Fruit fly (Drosophila melanogaster) whole organism, embryonic: ENCODE results near the gene CG43221.
A peak's percentile ranks its signal among the peaks of the same experiment; 100 is the strongest.

ENCODE experiments used
- Ada2b ChIP-seq: fragments of 200-800 bp; sonication (Bioruptor generic); IDR thresholded peaks from 2 replicates; pipeline ENCODE4 v1.3.6; 2022; ENCODE audit warnings: missing biosample characterization, missing genetic modification characterization
- Bteb2 ChIP-seq: fragments of 200-800 bp; sonication (Bioruptor generic); optimal IDR thresholded peaks from 2 replicates; lab custom pipeline; 2016; ENCODE audit warnings: missing biosample characterization, missing genetic modification characterization
- CG12391 ChIP-seq: fragments of 200-800 bp; sonication (Bioruptor generic); optimal IDR thresholded peaks from 3 replicates; lab custom pipeline; 2018; ENCODE audit warnings: missing biosample characterization, mild to moderate bottlenecking, missing genetic modification characterization, moderate library complexity
- CG13123 ChIP-seq: fragments of 200-800 bp; sonication (Bioruptor generic); optimal IDR thresholded peaks from 2 replicates; lab custom pipeline; 2016; ENCODE audit warnings: missing biosample characterization, missing genetic modification characterization
- CG13624 ChIP-seq: fragments of 200-800 bp; sonication (Bioruptor generic); optimal IDR thresholded peaks from 2 replicates; lab custom pipeline; 2016; ENCODE audit warnings: missing biosample characterization, missing genetic modification characterization
- CG14050 ChIP-seq: fragments of 200-800 bp; sonication (Bioruptor generic); IDR thresholded peaks from 3 replicates; pipeline ENCODE4 v1.3.6; 2022; ENCODE audit warnings: missing biosample characterization, missing genetic modification characterization
- CG1602 ChIP-seq: fragments of 200-800 bp; sonication (Bioruptor generic); optimal IDR thresholded peaks from 3 replicates; lab custom pipeline; 2016; ENCODE audit warnings: missing biosample characterization, missing genetic modification characterization
- CG1603 ChIP-seq: fragments of 200-800 bp; sonication (Bioruptor generic); optimal IDR thresholded peaks from 2 replicates; lab custom pipeline; 2019; ENCODE audit warnings: missing biosample characterization, mild to moderate bottlenecking, missing genetic modification characterization, moderate library complexity
- Drgx ChIP-seq: fragments of 200-800 bp; sonication (Bioruptor generic); IDR thresholded peaks from 2 replicates; pipeline ENCODE4 v1.3.6; 2022; ENCODE audit warnings: missing biosample characterization, missing genetic modification characterization
- Ets65A ChIP-seq: fragments of 200-800 bp; sonication (Bioruptor generic); peaks from one replicate; lab custom pipeline; 2016; ENCODE audit warnings: missing biosample characterization, missing genetic modification characterization
- GATAe ChIP-seq: fragments of 200-800 bp; sonication (Bioruptor generic); conservative IDR thresholded peaks from 2 replicates; pipeline ENCODE4 v1.3.6; 2022; ENCODE audit warnings: missing biosample characterization, missing genetic modification characterization
- HHEX ChIP-seq: fragments of 200-800 bp; sonication (Bioruptor generic); optimal IDR thresholded peaks from 3 replicates; lab custom pipeline; 2017; ENCODE audit warnings: missing biosample characterization, mild to moderate bottlenecking, missing genetic modification characterization, missing genetic modification reagents
- Hr51 ChIP-seq, 2 experiments: fragments of 200-800 bp; sonication (Bioruptor generic); optimal IDR thresholded peaks; 2 replicates in 1 of 2; 3 replicates in 1 of 2; lab custom pipeline; 2016 to 2018; ENCODE audit warnings: missing biosample characterization in 2 of 2, missing genetic modification characterization in 2 of 2, mild to moderate bottlenecking in 1 of 2, moderate library complexity in 1 of 2
- MBD-R2 ChIP-seq: fragments of 200-800 bp; sonication (Bioruptor generic); IDR thresholded peaks from 2 replicates; pipeline ENCODE4 v1.3.6; 2022; ENCODE audit warnings: missing biosample characterization, missing genetic modification characterization
- Mes4 ChIP-seq: fragments of 200-800 bp; sonication (Bioruptor generic); optimal IDR thresholded peaks from 2 replicates; lab custom pipeline; 2016; ENCODE audit warnings: missing biosample characterization, missing genetic modification characterization
- NFAT ChIP-seq: fragments of 200-800 bp; sonication (Bioruptor generic); IDR thresholded peaks from 2 replicates; pipeline ENCODE4 v1.3.6; 2022; ENCODE audit warnings: missing biosample characterization, missing genetic modification characterization
- Ptx1 ChIP-seq: fragments of 200-800 bp; sonication (Bioruptor generic); IDR thresholded peaks from 2 replicates; pipeline ENCODE4 v1.3.6; 2022; ENCODE audit warnings: missing biosample characterization, missing genetic modification characterization
- Rfx ChIP-seq: fragments of 200-800 bp; sonication (Bioruptor generic); IDR thresholded peaks from 2 replicates; pipeline ENCODE4 v1.3.6; 2022; ENCODE audit warnings: missing biosample characterization, missing genetic modification characterization
- Sox102F ChIP-seq: fragments of 200-800 bp; sonication (Bioruptor generic); optimal IDR thresholded peaks from 2 replicates; lab custom pipeline; 2018; ENCODE audit warnings: missing biosample characterization, mild to moderate bottlenecking, missing genetic modification characterization, moderate library complexity
- ash1 ChIP-seq: fragments of 200-800 bp; sonication (Bioruptor generic); optimal IDR thresholded peaks from 2 replicates; lab custom pipeline; 2018; ENCODE audit warnings: missing biosample characterization, mild to moderate bottlenecking, missing genetic modification characterization
- bsh ChIP-seq, 2 experiments: fragments of 200-800 bp; sonication (Bioruptor generic); optimal IDR thresholded peaks; 2 replicates each; lab custom pipeline; 2017 to 2018; ENCODE audit warnings: mild to moderate bottlenecking in 2 of 2, missing biosample characterization in 2 of 2, missing genetic modification characterization in 2 of 2, moderate library complexity in 1 of 2
- caup ChIP-seq: fragments of 200-800 bp; sonication (Bioruptor generic); optimal IDR thresholded peaks from 3 replicates; lab custom pipeline; 2017; ENCODE audit warnings: missing biosample characterization, mild to moderate bottlenecking, missing genetic modification characterization, moderate library complexity; ENCODE audit not compliant: severe bottlenecking
- esg ChIP-seq: fragments of 200-800 bp; sonication (Bioruptor generic); conservative IDR thresholded peaks from 2 replicates; pipeline ENCODE4 v1.3.6; 2022; ENCODE audit warnings: missing biosample characterization, missing genetic modification characterization
- ewg ChIP-seq: fragments of 200-800 bp; sonication (Bioruptor generic); optimal IDR thresholded peaks from 3 replicates; lab custom pipeline; 2017; ENCODE audit warnings: mild to moderate bottlenecking, missing biosample characterization, missing genetic modification reagents, missing genetic modification characterization
- gem ChIP-seq: fragments of 200-800 bp; sonication (Bioruptor generic); optimal IDR thresholded peaks from 2 replicates; lab custom pipeline; 2019; ENCODE audit warnings: missing biosample characterization, mild to moderate bottlenecking, missing genetic modification characterization, moderate library complexity
- hkb ChIP-seq, 2 experiments: fragments of 200-800 bp in 1 of 2; fragments of >200 bp in 1 of 2; sonication (Bioruptor generic) in 1 of 2; IDR thresholded peaks in 1 of 2; optimal IDR thresholded peaks in 1 of 2; 2 replicates each; pipeline versions ENCODE4 v1.3.6 to Lab custom; 2017 to 2022; ENCODE audit warnings: missing biosample characterization in 1 of 2, missing genetic modification characterization in 1 of 2
- jing ChIP-seq: fragments of 200-800 bp; sonication (Bioruptor generic); optimal IDR thresholded peaks from 2 replicates; lab custom pipeline; 2018; ENCODE audit warnings: missing biosample characterization, mild to moderate bottlenecking, missing genetic modification characterization
- ken ChIP-seq: fragments of 200-800 bp; sonication (Bioruptor generic); IDR thresholded peaks from 3 replicates; pipeline ENCODE4 v1.3.6; 2022; ENCODE audit warnings: missing biosample characterization, missing genetic modification characterization
- klu ChIP-seq: fragments of 200-800 bp; sonication (Bioruptor generic); IDR thresholded peaks from 2 replicates; pipeline ENCODE4 v1.3.6; 2022; ENCODE audit warnings: missing biosample characterization, missing genetic modification characterization
- lab ChIP-seq: fragments of 200-800 bp; sonication (Bioruptor generic); optimal IDR thresholded peaks from 3 replicates; lab custom pipeline; 2017; ENCODE audit warnings: missing biosample characterization, missing genetic modification characterization, mild to moderate bottlenecking, moderate library complexity, missing genetic modification reagents
- lilli ChIP-seq: fragments of 200-800 bp; sonication (Bioruptor generic); optimal IDR thresholded peaks from 3 replicates; lab custom pipeline; 2016; ENCODE audit warnings: missing biosample characterization, missing genetic modification characterization
- prd ChIP-seq, 3 experiments: fragments of >200 bp in 2 of 3; fragments of 200-800 bp in 1 of 3; sonication (Bioruptor generic) in 1 of 3; optimal IDR thresholded peaks in 2 of 3; IDR thresholded peaks in 1 of 3; 2 replicates in 2 of 3; 3 replicates in 1 of 3; pipeline versions ENCODE4 v1.3.6 to Lab custom; 2017 to 2022; ENCODE audit warnings: missing biosample characterization in 1 of 3, missing genetic modification characterization in 1 of 3
- row ChIP-seq: fragments of 200-800 bp; sonication (Bioruptor generic); IDR thresholded peaks from 3 replicates; pipeline ENCODE4 v1.3.6; 2022; ENCODE audit warnings: missing biosample characterization, missing genetic modification characterization
- scrt ChIP-seq: fragments of 200-800 bp; sonication (Bioruptor generic); optimal IDR thresholded peaks from 2 replicates; lab custom pipeline; 2018; ENCODE audit warnings: missing biosample characterization, mild to moderate bottlenecking, missing genetic modification characterization, moderate library complexity
- slp2 ChIP-seq: fragments of 200-800 bp; sonication (Bioruptor generic); optimal IDR thresholded peaks from 2 replicates; lab custom pipeline; 2016; ENCODE audit warnings: missing biosample characterization, missing genetic modification characterization
- sr ChIP-seq: fragments of 200-800 bp; sonication (Bioruptor generic); IDR thresholded peaks from 3 replicates; pipeline ENCODE4 v1.3.6; 2022; ENCODE audit warnings: missing biosample characterization, missing genetic modification characterization
- unpg ChIP-seq: fragments of 200-800 bp; sonication (Bioruptor generic); optimal IDR thresholded peaks from 3 replicates; lab custom pipeline; 2018; ENCODE audit warnings: missing biosample characterization, mild to moderate bottlenecking, missing genetic modification characterization, moderate library complexity
- vvl ChIP-seq: fragments of 200-800 bp; sonication (Bioruptor generic); IDR thresholded peaks from 2 replicates; pipeline ENCODE4 v1.3.6; 2022; ENCODE audit warnings: missing biosample characterization, missing genetic modification characterization

Gene CG43221

dm6 chr2L:17465915-17466677, 19.5 kb upstream of the CG43221 start (continued):
- peak; percentile 69 for TF ChIP-seq jing (GFP tag; lab: Kevin White, UChicago)

dm6 chr2L:17466950-17467349, 18.6 kb upstream of the CG43221 start:
- TF ChIP-seq lilli (GFP tag; lab: Kevin White, UChicago) (no peak), CG12391 (tag; lab: Kevin White, UChicago) (no peak), ken (GFP tag; lab: Robert Waterston, UW) (no peak), ash1 (GFP tag; lab: Kevin White, UChicago) (no peak), hkb (optimal IDR thresholded peaks at IDR 0.05; lab: Kevin White, UChicago) (no peak), hkb (GFP tag; IDR thresholded peaks at IDR 0.05; lab: Robert Waterston, UW) (no peak), Ets65A (GFP tag; lab: Kevin White, UChicago) (peak; percentile 74), CG1603 (tag; lab: Kevin White, UChicago) (no peak), unpg (GFP tag; lab: Kevin White, UChicago) (peak; percentile 2), CG13624 (GFP tag; lab: Kevin White, UChicago) (no peak), MBD-R2 (GFP tag; lab: Robert Waterston, UW) (no peak), Ada2b (GFP tag; lab: Robert Waterston, UW) (peak; percentile 19; the same call in 1 of the 2 replicates), Hr51 (GFP tag; optimal IDR thresholded peaks at IDR 0.05; lab: Kevin White, UChicago) (peak in 1 of 2 experiments; percentile 26), slp2 (GFP tag; lab: Kevin White, UChicago) (no peak), sr (no peak), Mes4 (GFP tag; lab: Kevin White, UChicago) (no peak), CG13123 (GFP tag; lab: Kevin White, UChicago) (no peak), esg (GFP tag; lab: Robert Waterston, UW) (no peak), NFAT (GFP tag; lab: Robert Waterston, UW) (no peak), lab (GFP tag; lab: Kevin White, UChicago) (peak; percentile 30), Sox102F (peak; percentile 39), row (GFP tag; lab: Robert Waterston, UW) (peak; percentile 14; the same call in 1 of the 3 replicates), Ptx1 (0 out of 2 replicates have a peak, but pooled peaks have one; percentile 9), prd (optimal IDR thresholded peaks at IDR 0.05; lab: Kevin White, UChicago) (no peak), prd (GFP tag; IDR thresholded peaks at IDR 0.05; lab: Robert Waterston, UW) (peak; percentile 24; the same call in 1 of the 3 replicates), caup (GFP tag; lab: Kevin White, UChicago) (no peak), Rfx (GFP tag; lab: Robert Waterston, UW) (no peak), scrt (GFP tag; lab: Kevin White, UChicago) (no peak), HHEX (no peak), bsh (GFP tag; optimal IDR thresholded peaks at IDR 0.05; lab: Kevin White, UChicago) (peak in 1 of 2 experiments; percentile 30), CG1602 (GFP tag; lab: Kevin White, UChicago) (no peak), GATAe (no peak), gem (tag; lab: Kevin White, UChicago) (peak; percentile 30), ewg (GFP tag; lab: Kevin White, UChicago) (no peak), CG14050 (GFP tag; lab: Robert Waterston, UW) (no peak), klu (no peak), Bteb2 (GFP tag; lab: Kevin White, UChicago) (no peak), Drgx (peak; percentile 11; the same call in 1 of the 2 replicates), vvl (GFP tag; lab: Robert Waterston, UW) (no peak)
